Worm (Caenorhabditis elegans) whole organism, late embryonic: Measurements from ENCODE around the gene C34F11.1.

Source experiments
- che-1 ChIP-seq: sonication (generic microtip); optimal IDR thresholded peaks from 2 replicates; lab custom pipeline; 2016; ENCODE audit warnings: mild to moderate bottlenecking, missing genetic modification characterization, missing compliant biosample characterization
- dve-1 ChIP-seq: sonication (generic microtip); optimal IDR thresholded peaks from 2 replicates; lab custom pipeline; 2017; ENCODE audit warnings: antibody characterized with exemption, mild to moderate bottlenecking, missing genetic modification characterization, missing compliant biosample characterization
- elt-2 ChIP-seq: sonication (generic microtip); optimal IDR thresholded peaks from 2 replicates; lab custom pipeline; 2016; ENCODE audit warnings: missing genetic modification reagents, missing genetic modification characterization, missing compliant biosample characterization
- ets-4 ChIP-seq: sonication (generic microtip); optimal IDR thresholded peaks from 2 replicates; lab custom pipeline; 2016; ENCODE audit warnings: missing genetic modification characterization, missing compliant biosample characterization
- fax-1 ChIP-seq: sonication (generic microtip); optimal IDR thresholded peaks from 2 replicates; lab custom pipeline; 2016; ENCODE audit warnings: missing genotype, missing genetic modification characterization, missing compliant biosample characterization
- nhr-232 ChIP-seq: sonication (generic microtip); optimal IDR thresholded peaks from 2 replicates; lab custom pipeline; 2016; ENCODE audit warnings: missing genetic modification characterization, missing compliant biosample characterization
- pag-3 ChIP-seq: sonication (generic microtip); optimal IDR thresholded peaks from 2 replicates; lab custom pipeline; 2016; ENCODE audit warnings: missing compliant biosample characterization, missing genetic modification characterization, borderline replicate concordance
- pha-4 ChIP-seq: fragments of 150-350 bp; optimal IDR thresholded peaks from 2 replicates; lab custom pipeline; 2018; ENCODE audit warnings: missing biosample characterization, missing genetic modification reagents, missing genetic modification characterization
- sox-2 ChIP-seq: fragments of 200-800 bp; sonication (Bioruptor generic); IDR thresholded peaks from 2 replicates; pipeline ENCODE4 v1.3.6; 2022; ENCODE audit warnings: missing genetic modification reagents, missing genetic modification characterization, missing compliant biosample characterization

DNA sequence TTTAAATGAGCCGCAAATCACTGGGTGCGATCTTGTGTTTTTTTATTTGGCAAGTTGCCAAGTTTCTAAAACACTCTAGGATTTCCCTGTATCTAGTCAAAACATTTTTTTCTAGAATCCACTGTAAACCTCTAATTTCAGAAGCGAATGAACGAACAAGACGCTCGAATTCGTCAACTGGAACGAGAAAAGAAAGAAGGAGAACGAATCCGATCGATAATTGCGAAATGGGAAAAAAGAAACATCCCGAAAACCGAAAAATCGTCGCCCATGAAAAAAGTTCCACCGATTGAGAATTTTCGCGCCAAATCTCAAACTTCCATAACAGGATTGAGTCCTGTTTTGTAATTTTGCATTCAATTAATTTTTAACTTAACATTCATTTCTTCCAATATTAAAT is 35.8 kb upstream of the C34F11.1 start:
- TF ChIP-seq nhr-232 (tag; lab: Kevin White, UChicago) (no peak), elt-2 (no peak), pha-4 (tag; lab: Kevin White, UChicago) (no peak), ets-4 (tag; lab: Kevin White, UChicago) (no peak), pag-3 (tag; lab: Kevin White, UChicago) (no peak), sox-2 (GFP tag; lab: Robert Waterston, UW) (no peak), dve-1 (tag; lab: Kevin White, UChicago) (no peak), fax-1 (tag; lab: Kevin White, UChicago) (no peak), che-1 (no peak)
